Fruit fly (Drosophila melanogaster): Measurements from ENCODE around the gene eff.
A peak's percentile ranks its signal among the peaks of the same experiment; 100 is the strongest.

Gene eff

DNA sequence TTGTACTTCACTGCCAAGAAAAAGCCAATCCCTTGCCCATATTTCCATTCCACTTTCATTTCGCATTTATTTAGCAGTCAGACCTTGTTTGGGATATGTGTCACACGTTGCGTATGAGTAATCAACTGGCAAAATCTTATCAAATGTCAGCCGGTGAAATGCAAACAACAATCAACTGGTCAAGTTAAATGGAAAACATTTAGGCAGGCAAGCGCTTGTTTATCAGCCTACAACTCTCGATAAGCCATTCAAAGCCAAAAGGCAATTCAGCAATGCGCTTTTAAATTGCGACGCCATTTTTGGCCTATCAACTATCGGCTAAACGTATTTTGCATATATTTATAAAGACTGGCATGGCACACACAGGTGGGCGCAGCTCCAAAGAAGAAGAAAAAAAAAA lies 39.6 kb upstream of the eff start:
- TF ChIP-seq CG15514 (GFP tag; optimal IDR thresholded peaks at IDR 0.05) (no peak), Oaz (GFP tag; IDR thresholded peaks at IDR 0.05) (no peak), vvl (GFP tag; IDR thresholded peaks at IDR 0.05) (0 out of 2 replicates have a peak, but pooled peaks have one; percentile 9)

DNA sequence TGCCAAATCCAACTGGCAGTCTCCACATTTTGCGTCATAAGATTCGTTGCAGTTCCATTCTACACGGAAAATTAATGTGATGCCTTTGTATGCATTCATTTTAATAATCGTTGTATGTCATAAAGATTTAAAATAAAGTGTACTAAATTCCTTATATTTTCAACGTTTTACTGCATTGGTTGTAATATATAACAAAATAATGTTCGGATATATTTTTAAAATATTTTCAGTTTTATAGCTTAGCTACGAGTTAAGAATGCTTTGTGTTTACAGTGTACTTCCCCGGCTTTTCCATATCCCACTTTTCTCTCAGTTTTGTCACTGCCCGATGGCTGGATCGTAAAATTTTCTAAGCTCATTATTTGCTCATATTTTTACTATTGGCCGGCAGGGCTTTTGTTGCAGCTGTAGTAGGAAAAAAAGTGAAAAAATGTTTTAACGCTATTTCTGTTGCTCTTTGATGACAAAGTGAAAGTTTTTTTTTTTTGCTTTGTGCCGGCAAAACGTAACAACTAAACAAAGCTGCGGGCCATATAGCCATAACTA lies 38.7 kb upstream of the eff start:
- TF ChIP-seq sens (GFP tag) (peak; percentile 74), CG18262 (tag; optimal IDR thresholded peaks at IDR 0.05) (peak; percentile 1), CG31224 (GFP tag; IDR thresholded peaks at IDR 0.05) (no peak), row (GFP tag; IDR thresholded peaks at IDR 0.05) (0 out of 3 replicates have a peak, but pooled peaks have one; percentile 13), eve (GFP tag; optimal IDR thresholded peaks at IDR 0.05) (peak in 1 of 2 experiments; percentile 58), Sox102F (GFP tag; optimal IDR thresholded peaks at IDR 0.05) (peak; percentile 52), dmrt99B (tag; optimal IDR thresholded peaks at IDR 0.05) (peak; percentile 32), bsh (GFP tag; optimal IDR thresholded peaks at IDR 0.05) (peak in 1 of 2 experiments; percentile 1), oc (tag; optimal IDR thresholded peaks at IDR 0.05) (peak; percentile 42), CG7839 (tag; optimal IDR thresholded peaks at IDR 0.05) (peak; percentile 21), fd3F (GFP tag; optimal IDR thresholded peaks at IDR 0.05) (no peak), fd96Cb (tag; optimal IDR thresholded peaks at IDR 0.05) (peak; percentile 11), CG17361 (GFP tag; IDR thresholded peaks at IDR 0.05) (0 out of 3 replicates have a peak, but pooled peaks have one; percentile 24), CG30020 (tag; optimal IDR thresholded peaks at IDR 0.05) (no peak), CG8388 (GFP tag; optimal IDR thresholded peaks at IDR 0.05) (peak; percentile 14), phol (tag; optimal IDR thresholded peaks at IDR 0.05) (peak; percentile 10), CG7786 (GFP tag; optimal IDR thresholded peaks at IDR 0.05) (no peak), CG11504 (tag; optimal IDR thresholded peaks at IDR 0.05) (peak; percentile 29), Hr51 (GFP tag; optimal IDR thresholded peaks at IDR 0.05) (peak in 1 of 2 experiments; percentile 15), Lim3 (GFP tag; IDR thresholded peaks at IDR 0.05) (no peak), fru (optimal IDR thresholded peaks at IDR 0.05) (no peak), Ssrp (tag; optimal IDR thresholded peaks at IDR 0.05) (peak; percentile 26), Blimp-1 (GFP tag; optimal IDR thresholded peaks at IDR 0.05) (peak; percentile 55), gem (tag; optimal IDR thresholded peaks at IDR 0.05) (peak; percentile 47), ATbp (GFP tag; optimal IDR thresholded peaks at IDR 0.05) (peak; percentile 9), gsb-n (tag; optimal IDR thresholded peaks at IDR 0.05) (peak; percentile 1), Oli (tag; optimal IDR thresholded peaks at IDR 0.05) (peak; percentile 4)

DNA sequence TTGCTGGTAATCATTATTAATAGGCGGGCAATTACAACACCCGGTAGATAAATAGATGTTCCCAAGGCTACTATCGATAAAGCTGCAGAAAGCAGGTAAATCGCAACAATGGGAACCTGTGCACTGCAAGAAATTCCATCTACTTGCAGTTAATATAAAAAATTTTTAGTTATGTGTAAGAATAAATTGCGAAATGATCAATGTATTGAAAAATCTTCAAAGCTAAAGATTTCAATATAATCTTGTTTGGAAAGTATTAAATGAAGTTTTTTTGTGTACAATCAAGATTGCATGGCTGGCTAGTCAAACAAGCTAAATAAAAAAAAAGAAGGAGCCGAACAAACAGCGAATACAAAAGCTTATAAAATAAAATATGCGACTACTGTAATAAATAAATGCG lies 34.3 kb upstream of the eff start:
- TF ChIP-seq D19A (tag; optimal IDR thresholded peaks at IDR 0.05) (no peak), CG7372 (GFP tag; IDR thresholded peaks at IDR 0.05) (no peak), gem (tag; optimal IDR thresholded peaks at IDR 0.05) (peak; percentile 7), sens (GFP tag) (peak; percentile 70), Drgx (GFP tag; IDR thresholded peaks at IDR 0.05) (peak; percentile 73), CG17328 (GFP tag; IDR thresholded peaks at IDR 0.05) (peak; percentile 12; the same call in 1 of the 2 replicates), gcm2 (GFP tag; optimal IDR thresholded peaks at IDR 0.05) (no peak)

Data from whole organism, embryonic.